Fruit fly (Drosophila melanogaster): ENCODE data around the gene Hs3st-B.

The Hs3st-B gene

dm6 chrX:19220963-19221572 is 27.4 kb upstream of the Hs3st-B start:
- TF ChIP-seq CG6765 (GFP tag; optimal IDR thresholded peaks at IDR 0.05), result no peak
- no peak for TF ChIP-seq trh (GFP tag; optimal IDR thresholded peaks at IDR 0.05)
- TF ChIP-seq kni (GFP tag; optimal IDR thresholded peaks at IDR 0.05), result peak; percentile 35
- no peak for TF ChIP-seq psq (GFP tag; optimal IDR thresholded peaks at IDR 0.05)
- TF ChIP-seq Blimp-1 (GFP tag; optimal IDR thresholded peaks at IDR 0.05), result peak; percentile 97
- no peak for TF ChIP-seq fru (optimal IDR thresholded peaks at IDR 0.05)
- TF ChIP-seq CG7786 (GFP tag; optimal IDR thresholded peaks at IDR 0.05), result no peak
- no peak for TF ChIP-seq CG34376 (GFP tag; optimal IDR thresholded peaks at IDR 0.05)
- TF ChIP-seq CG3065 (GFP tag; optimal IDR thresholded peaks at IDR 0.05), result no peak
- TF ChIP-seq CG11723 (GFP tag; optimal IDR thresholded peaks at IDR 0.05), result no peak
- TF ChIP-seq CG1602 (GFP tag; optimal IDR thresholded peaks at IDR 0.05), result no peak
- TF ChIP-seq CG16815 (GFP tag; optimal IDR thresholded peaks at IDR 0.05), result no peak
- no peak for TF ChIP-seq BtbVII (GFP tag; optimal IDR thresholded peaks at IDR 0.05)
- TF ChIP-seq Bgb (GFP tag; IDR thresholded peaks at IDR 0.05; ENCODE audit: partially characterized antibody), result no peak
- TF ChIP-seq Vsx1 (GFP tag; optimal IDR thresholded peaks at IDR 0.05), result no peak
- TF ChIP-seq row (GFP tag; IDR thresholded peaks at IDR 0.05), result no peak
- peak; percentile 22 for TF ChIP-seq CG33557 (GFP tag; optimal IDR thresholded peaks at IDR 0.05)
- TF ChIP-seq croc (GFP tag; conservative IDR thresholded peaks at IDR 0.05), result no peak
- no peak for TF ChIP-seq lov (optimal IDR thresholded peaks at IDR 0.05)
- no peak for TF ChIP-seq lov (GFP tag; IDR thresholded peaks at IDR 0.05)
- TF ChIP-seq BEAF-32 (GFP tag; optimal IDR thresholded peaks at IDR 0.05), result no peak
- no peak for TF ChIP-seq CG11456 (GFP tag; IDR thresholded peaks at IDR 0.05)
- TF ChIP-seq CG12299 (tag; optimal IDR thresholded peaks at IDR 0.05), result no peak
- no peak for TF ChIP-seq MTF-1 (GFP tag; optimal IDR thresholded peaks at IDR 0.05; ENCODE audit: borderline replicate concordance)
- TF ChIP-seq Hmx (GFP tag; optimal IDR thresholded peaks at IDR 0.05), result no peak
- no peak for TF ChIP-seq odd (GFP tag; optimal IDR thresholded peaks at IDR 0.05)
- TF ChIP-seq ftz-f1 (GFP tag; optimal IDR thresholded peaks at IDR 0.05), result no peak
- peak; percentile 46; the same call in 1 of the 2 replicates for TF ChIP-seq crol (GFP tag; IDR thresholded peaks at IDR 0.05)
- TF ChIP-seq cas (GFP tag; IDR thresholded peaks at IDR 0.05), result no peak
- TF ChIP-seq insv (GFP tag; optimal IDR thresholded peaks at IDR 0.05), result no peak
- no peak for TF ChIP-seq Optix (GFP tag; IDR thresholded peaks at IDR 0.05)
- TF ChIP-seq CG11247 (GFP tag; IDR thresholded peaks at IDR 0.05), result no peak
- no peak for TF ChIP-seq dati (GFP tag; IDR thresholded peaks at IDR 0.05)
- TF ChIP-seq zen (tag; optimal IDR thresholded peaks at IDR 0.05), result peak; percentile 55
- TF ChIP-seq gem (tag; optimal IDR thresholded peaks at IDR 0.05), result no peak
- no peak for TF ChIP-seq CG4730 (GFP tag; IDR thresholded peaks at IDR 0.05)
- TF ChIP-seq tll (GFP tag; optimal IDR thresholded peaks at IDR 0.05), result peak in 1 of 2 experiments; percentile 18
- TF ChIP-seq jumu (GFP tag; optimal IDR thresholded peaks at IDR 0.05), result no peak
- peak; percentile 11; the same call in 1 of the 3 replicates for TF ChIP-seq CG6791 (GFP tag; IDR thresholded peaks at IDR 0.05; ENCODE audit: partially characterized antibody)
- no peak for TF ChIP-seq Sry-δ (GFP tag; optimal IDR thresholded peaks at IDR 0.05)
- TF ChIP-seq z (GFP tag; IDR thresholded peaks at IDR 0.05), result no peak
- no peak for TF ChIP-seq CG18599 (GFP tag; optimal IDR thresholded peaks at IDR 0.05)
- TF ChIP-seq Myb (GFP tag; optimal IDR thresholded peaks at IDR 0.05), result no peak
- peak; percentile 76 for TF ChIP-seq CG17385 (GFP tag; optimal IDR thresholded peaks at IDR 0.05)
- peak; percentile 88 for TF ChIP-seq cad (GFP tag; optimal IDR thresholded peaks at IDR 0.05)
- no peak for TF ChIP-seq oc (tag; optimal IDR thresholded peaks at IDR 0.05)
- peak in 1 of 3 experiments; percentile 10 for TF ChIP-seq Stat92E (GFP tag; optimal IDR thresholded peaks at IDR 0.05)
- TF ChIP-seq grn (GFP tag; optimal IDR thresholded peaks at IDR 0.05), result peak; percentile 26
- peak; percentile 34 for TF ChIP-seq twi (tag; optimal IDR thresholded peaks at IDR 0.05)
- no peak for TF ChIP-seq prd (optimal IDR thresholded peaks at IDR 0.05)
- peak; percentile 13; the same call in 1 of the 3 replicates for TF ChIP-seq prd (GFP tag; IDR thresholded peaks at IDR 0.05)
